Fruit fly (Drosophila melanogaster): Measurements from ENCODE around the gene mthl14.
A peak's percentile ranks its signal among the peaks of the same experiment; 100 is the strongest.

Gene mthl14

dm6 chr3L:247482-248225, at the start of gene mthl14:
TSS of gene mthl14 (plus strand) at chr3L:247491.
- no peak for TF ChIP-seq svp (GFP tag)
- peak; percentile 79 for TF ChIP-seq fkh (GFP tag; optimal IDR thresholded peaks at IDR 0.05)

dm6 chr3L:199050-199745, 48.1 kb upstream of the mthl14 start:
- peak; percentile 33; the same call in 1 of the 2 replicates for TF ChIP-seq Gug (GFP tag; IDR thresholded peaks at IDR 0.05)
- TF ChIP-seq salr (GFP tag; optimal IDR thresholded peaks at IDR 0.05): peak in 1 of 2 experiments; percentile 24
- no peak for TF ChIP-seq Sox15 (GFP tag; optimal IDR thresholded peaks at IDR 0.05)
- peak; percentile 36 for TF ChIP-seq Lpt (GFP tag; optimal IDR thresholded peaks at IDR 0.05)
- no peak for TF ChIP-seq spab (GFP tag; optimal IDR thresholded peaks at IDR 0.05)
- peak; percentile 65 for TF ChIP-seq eg (GFP tag; IDR thresholded peaks at IDR 0.05)
- TF ChIP-seq CG6163 (GFP tag; IDR thresholded peaks at IDR 0.05): peak; percentile 68

dm6 chr3L:199754-200596, 47.3 kb upstream of the mthl14 start, which contains the start of the genes rno and mri:
TSS of gene rno (minus strand) at chr3L:199762.
TSS of gene mri (plus strand) at chr3L:200174.
- TF ChIP-seq CG32006 (GFP tag; optimal IDR thresholded peaks at IDR 0.05): peak; percentile 51
- TF ChIP-seq cyc (GFP tag; optimal IDR thresholded peaks at IDR 0.05): peak; percentile 32
- no peak for TF ChIP-seq Smox (GFP tag; optimal IDR thresholded peaks at IDR 0.05)
- peak; percentile 11; the same call in 1 of the 2 replicates for TF ChIP-seq CG11294 (GFP tag; IDR thresholded peaks at IDR 0.05)
- TF ChIP-seq Met (GFP tag; optimal IDR thresholded peaks at IDR 0.05): no peak
- peak; percentile 82 for TF ChIP-seq eg (GFP tag; IDR thresholded peaks at IDR 0.05)
- TF ChIP-seq CG6163 (GFP tag; IDR thresholded peaks at IDR 0.05): peak; percentile 52; the same call in 2 of the 3 replicates
- TF ChIP-seq CG34406 (GFP tag; optimal IDR thresholded peaks at IDR 0.05): peak; percentile 59
- TF ChIP-seq acj6 (GFP tag; optimal IDR thresholded peaks at IDR 0.05): peak; percentile 53
- TF ChIP-seq topi (GFP tag; optimal IDR thresholded peaks at IDR 0.05): no peak
- no peak for TF ChIP-seq Hr39 (GFP tag; optimal IDR thresholded peaks at IDR 0.05)
- TF ChIP-seq dsx (GFP tag; optimal IDR thresholded peaks at IDR 0.05; ENCODE audit: poor library complexity, severe bottlenecking): no peak
- peak; percentile 56 for TF ChIP-seq Sox15 (GFP tag; optimal IDR thresholded peaks at IDR 0.05)
- TF ChIP-seq CG6792 (GFP tag; optimal IDR thresholded peaks at IDR 0.05): peak; percentile 31
- no peak for TF ChIP-seq CG10669 (GFP tag; optimal IDR thresholded peaks at IDR 0.05)
- TF ChIP-seq CG15336 (GFP tag; IDR thresholded peaks at IDR 0.05): peak; percentile 34; the same call in 1 of the 2 replicates
- TF ChIP-seq Blimp-1 (GFP tag; optimal IDR thresholded peaks at IDR 0.05): no peak
- TF ChIP-seq Hr38 (GFP tag; optimal IDR thresholded peaks at IDR 0.05): no peak
- peak; percentile 39 for TF ChIP-seq Eip78C (GFP tag)
- no peak for TF ChIP-seq CG7368 (GFP tag; optimal IDR thresholded peaks at IDR 0.05)
- no peak for TF ChIP-seq Ets21C (GFP tag; optimal IDR thresholded peaks at IDR 0.05)
- TF ChIP-seq CG3919 (GFP tag; optimal IDR thresholded peaks at IDR 0.05): peak; percentile 59
- peak; percentile 39 for TF ChIP-seq CG6854 (GFP tag; optimal IDR thresholded peaks at IDR 0.05)
- TF ChIP-seq CG31627 (GFP tag; optimal IDR thresholded peaks at IDR 0.05): peak; percentile 40
- TF ChIP-seq vri (GFP tag; optimal IDR thresholded peaks at IDR 0.05): no peak
- no peak for TF ChIP-seq CG4318 (GFP tag; optimal IDR thresholded peaks at IDR 0.05)
- TF ChIP-seq CG1621 (tag; optimal IDR thresholded peaks at IDR 0.05): no peak
- TF ChIP-seq fd85E (GFP tag; optimal IDR thresholded peaks at IDR 0.05): no peak
- TF ChIP-seq spab (GFP tag; optimal IDR thresholded peaks at IDR 0.05): no peak
- TF ChIP-seq Eip75B (GFP tag; optimal IDR thresholded peaks at IDR 0.05): no peak
- TF ChIP-seq Eip93F (GFP tag; optimal IDR thresholded peaks at IDR 0.05): peak; percentile 52
- peak; percentile 52 for TF ChIP-seq lz (GFP tag; optimal IDR thresholded peaks at IDR 0.05)
- peak; percentile 24 for TF ChIP-seq Sox14 (GFP tag; optimal IDR thresholded peaks at IDR 0.05)
- TF ChIP-seq achi (GFP tag; optimal IDR thresholded peaks at IDR 0.05): peak; percentile 57
- peak; percentile 81 for TF ChIP-seq fkh (GFP tag; optimal IDR thresholded peaks at IDR 0.05)
- no peak for TF ChIP-seq Lpt (GFP tag; optimal IDR thresholded peaks at IDR 0.05)
- TF ChIP-seq esn (GFP tag; optimal IDR thresholded peaks at IDR 0.05): peak; percentile 58
- no peak for TF ChIP-seq CG6276 (GFP tag; optimal IDR thresholded peaks at IDR 0.05)
- peak in 1 of 2 experiments; percentile 19 for TF ChIP-seq ss (GFP tag; optimal IDR thresholded peaks at IDR 0.05)
